Worm (Caenorhabditis elegans): ENCODE data around the gene C54E10.11.
"Not testable (repeated sequence)": the region's sequence is repeated elsewhere in the genome, so short reads cannot be mapped to it uniquely, and the experiment has no call there.

C54E10.11 gene

DNA sequence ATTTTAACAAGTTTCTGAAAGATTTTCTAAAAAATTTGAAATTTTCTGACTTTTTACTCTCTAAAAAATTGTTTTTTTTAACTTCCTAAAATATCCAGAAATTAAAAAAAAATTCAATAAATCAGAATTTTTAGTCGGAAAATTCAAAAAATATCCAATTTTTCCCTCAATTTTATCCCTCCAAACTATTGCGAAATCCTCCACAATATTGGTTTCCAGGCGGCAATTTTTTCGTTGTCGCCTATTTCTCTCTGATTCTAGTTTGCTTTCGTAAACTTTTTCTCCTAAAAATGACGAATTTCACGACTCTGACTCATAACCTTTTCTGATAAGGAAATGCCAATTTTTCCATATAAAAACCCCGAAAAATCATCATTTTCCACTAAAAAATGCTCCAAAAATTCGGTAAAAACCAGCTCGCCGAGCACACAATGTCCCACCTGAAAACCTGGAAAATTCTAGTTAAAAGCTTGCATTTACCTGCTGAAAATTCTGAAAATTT lies 14.5 kb downstream of the C54E10.11 start, which contains the start of gene Y17D7B.2:
Gene Y17D7B.2 (plus strand): TSS at position 323 of the 502 bp plus-strand sequence.
- TF ChIP-seq unc-62 (GFP tag; optimal IDR thresholded peaks at IDR 0.05), result no peak

DNA sequence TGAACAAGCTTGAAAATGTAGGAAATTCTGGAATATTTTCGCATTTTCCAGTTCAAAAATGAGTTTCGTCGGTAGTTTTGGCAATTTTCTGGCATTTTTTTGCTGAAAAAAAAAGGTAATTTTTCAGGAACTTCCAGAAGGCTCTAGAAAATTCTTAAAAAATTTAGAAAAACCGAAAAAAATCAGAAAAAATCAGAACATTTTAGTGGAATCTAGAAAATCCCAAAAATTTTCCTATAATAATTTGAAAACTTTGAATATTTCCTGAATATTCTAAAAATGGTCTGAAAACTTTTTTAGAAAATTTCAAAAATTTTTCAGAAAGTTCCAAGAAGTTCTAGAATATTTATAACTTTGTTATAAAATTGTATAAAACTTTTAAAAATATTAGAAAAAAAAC lies 15.3 kb downstream of the C54E10.11 start, which contains the start of gene Y17D7B.3:
Gene Y17D7B.3 (minus strand): TSS at position 101 of the 400 bp plus-strand sequence.
- TF ChIP-seq unc-62 (GFP tag; optimal IDR thresholded peaks at IDR 0.05), result no peak

DNA sequence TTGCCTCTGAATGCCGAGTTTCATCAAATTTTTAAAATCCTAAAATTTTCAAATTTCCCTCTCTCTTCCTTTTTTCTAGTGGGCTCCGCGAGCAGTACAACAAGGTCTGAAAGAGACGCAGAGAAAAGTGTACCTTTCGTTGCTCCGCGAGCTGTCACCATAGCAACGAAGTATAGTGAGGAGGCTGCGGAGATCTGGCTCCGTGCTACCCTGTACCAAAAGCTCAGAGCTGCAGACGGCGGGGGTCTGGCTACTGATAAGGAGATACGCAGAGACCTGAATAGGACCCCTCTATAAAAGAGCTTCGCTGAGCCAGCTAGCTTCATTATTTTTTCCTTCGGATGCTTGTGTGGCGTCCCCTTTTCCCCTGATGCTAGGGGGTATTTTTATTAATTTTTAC lies 18.5 kb downstream of the C54E10.11 start, which contains the start of gene Y17D7B.10:
Gene Y17D7B.10 (plus strand): TSS at position 243 of the 400 bp plus-strand sequence.
- no peak for TF ChIP-seq unc-62 (GFP tag; optimal IDR thresholded peaks at IDR 0.05)

DNA sequence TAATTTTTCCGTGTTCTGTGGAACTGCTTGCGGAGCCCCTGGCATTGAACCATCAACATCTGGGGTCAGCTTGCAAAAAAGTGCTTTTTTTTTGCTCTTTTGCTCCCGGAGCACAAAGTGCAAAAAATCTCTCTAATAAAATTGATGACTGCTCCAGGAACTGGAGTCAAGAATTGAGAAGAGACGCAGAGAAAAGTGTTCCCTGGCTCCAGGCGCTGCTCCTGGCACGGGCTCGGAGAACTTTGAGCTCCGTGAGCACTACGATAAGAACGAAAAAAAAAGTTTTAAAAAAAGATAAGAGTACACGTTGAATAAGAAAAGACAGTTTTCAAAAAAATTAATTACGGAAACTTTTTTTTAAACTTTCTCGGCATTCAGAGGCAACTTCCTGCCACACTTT lies 19.2 kb downstream of the C54E10.11 start:
- no peak for TF ChIP-seq unc-62 (GFP tag; optimal IDR thresholded peaks at IDR 0.05)

DNA sequence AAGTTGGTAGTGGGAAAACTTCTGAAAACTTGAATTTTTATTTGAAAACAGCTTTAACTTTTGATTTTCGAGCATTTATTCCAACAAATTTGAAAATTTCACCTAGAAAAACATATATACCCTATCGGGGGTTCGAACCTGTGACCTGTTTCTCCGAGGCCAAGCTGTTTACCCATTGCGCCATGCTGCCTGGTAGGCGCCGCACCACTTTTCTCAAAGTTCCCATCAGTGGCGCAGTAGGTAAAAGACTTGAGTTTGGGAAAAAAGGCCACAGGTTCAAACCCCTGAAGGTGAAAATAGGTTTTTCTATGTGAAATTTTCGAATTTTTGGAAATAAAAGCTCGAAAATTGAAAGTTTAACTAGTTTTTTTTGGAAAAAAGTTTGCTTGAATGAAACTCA lies 21.4 kb downstream of the C54E10.11 start:
- TF ChIP-seq unc-62 (GFP tag; optimal IDR thresholded peaks at IDR 0.05), result no peak

DNA sequence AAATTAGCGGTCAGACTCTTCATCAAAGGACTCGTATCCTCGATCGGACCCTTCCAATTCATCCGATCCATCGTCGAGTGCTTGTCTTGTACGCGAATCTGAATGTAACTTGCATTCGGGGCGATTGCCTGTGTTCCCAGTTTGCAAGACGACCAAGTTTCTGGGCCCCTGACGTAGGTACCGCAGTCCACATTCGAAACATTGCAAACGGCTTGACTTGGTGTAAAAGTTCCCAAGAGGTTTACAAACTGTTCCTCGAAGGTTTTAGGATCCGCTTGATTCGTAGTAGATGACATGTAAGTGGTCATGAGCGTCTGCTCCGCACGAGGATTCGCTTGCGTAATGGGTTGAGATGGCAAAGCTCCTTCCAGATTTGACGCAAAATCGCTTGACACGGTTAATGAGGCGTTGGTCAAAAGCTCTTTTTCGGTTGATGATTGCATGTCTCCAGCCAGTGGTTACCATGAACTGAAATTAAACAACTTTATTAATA lies 25.7 kb downstream of the C54E10.11 start, which contains the start of gene Y17D7B.4:
Gene Y17D7B.4 (minus strand): TSS at position 443 of the 493 bp plus-strand sequence.
- no peak for TF ChIP-seq unc-62 (GFP tag; optimal IDR thresholded peaks at IDR 0.05)

DNA sequence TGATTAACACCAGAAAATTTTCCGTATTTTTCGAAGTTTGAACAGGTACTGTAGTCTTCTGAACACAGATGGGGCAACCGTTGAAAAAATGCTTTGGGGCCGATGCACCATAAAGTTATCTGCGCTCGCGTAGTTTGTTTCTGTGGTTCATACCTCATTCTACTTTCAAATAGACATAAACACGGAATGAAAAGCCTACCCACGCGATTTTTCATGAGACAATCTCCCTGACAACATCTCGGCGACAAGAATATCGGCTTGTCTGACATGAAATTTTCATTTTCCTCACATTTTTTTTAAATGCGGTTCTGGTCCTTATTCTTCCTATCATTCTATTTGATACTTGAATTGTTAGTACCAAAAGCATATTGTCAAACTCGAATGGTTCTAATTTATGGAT lies 29.2 kb downstream of the C54E10.11 start, which contains the start of gene clec-257:
Gene clec-257 (plus strand): TSS at position 301 of the 400 bp plus-strand sequence.
- TF ChIP-seq unc-62 (GFP tag; optimal IDR thresholded peaks at IDR 0.05), result no peak

DNA sequence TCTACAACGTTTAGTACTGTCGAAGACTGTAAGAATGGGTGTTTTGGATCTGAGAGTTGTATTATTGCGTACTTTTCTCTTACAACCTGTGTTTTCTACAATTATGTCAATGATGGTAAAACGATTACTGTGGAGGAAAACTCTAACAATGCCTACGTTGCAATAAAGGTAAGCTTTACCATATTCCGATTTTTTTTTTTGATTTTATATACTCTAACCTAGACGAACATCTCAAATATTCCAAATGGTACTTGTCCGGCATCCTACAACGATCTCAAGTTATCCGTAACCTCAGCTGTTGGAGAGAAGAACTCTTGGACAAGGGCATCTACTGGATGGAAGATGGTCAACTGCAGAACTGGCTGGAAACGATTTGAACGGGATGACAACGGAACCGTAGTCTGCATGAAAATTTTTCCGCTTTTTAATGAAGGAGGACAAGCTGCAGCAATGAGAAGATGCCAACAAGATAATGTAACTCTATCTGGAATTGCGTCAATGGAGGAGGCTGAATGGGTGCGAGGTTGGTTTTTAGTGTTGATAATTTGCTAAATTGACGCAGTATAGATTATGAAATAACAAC lies 30.1 kb downstream of the C54E10.11 start:
- TF ChIP-seq unc-62 (GFP tag; optimal IDR thresholded peaks at IDR 0.05), result no peak

DNA sequence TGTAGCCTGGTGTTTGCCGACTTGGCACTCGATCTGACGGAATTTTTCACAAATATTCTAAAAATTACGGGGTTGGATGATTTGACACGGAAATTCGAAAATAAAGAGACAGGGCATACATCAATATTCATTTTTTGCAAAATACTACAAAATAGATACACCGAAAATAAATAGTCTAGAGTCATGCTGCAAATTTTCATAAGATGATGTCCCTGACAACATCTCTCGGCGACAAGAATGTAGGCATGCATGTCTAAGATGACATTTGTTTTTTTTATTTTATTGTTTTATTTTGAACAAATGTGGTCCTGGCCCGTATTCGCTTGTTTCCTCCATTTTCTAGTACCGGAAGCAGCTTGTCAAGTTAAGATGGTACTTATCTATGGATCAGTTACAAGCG lies 30.6 kb downstream of the C54E10.11 start, which contains the start of gene clec-256:
Gene clec-256 (plus strand): TSS at position 301 of the 400 bp plus-strand sequence.
- no peak for TF ChIP-seq unc-62 (GFP tag; optimal IDR thresholded peaks at IDR 0.05)

DNA sequence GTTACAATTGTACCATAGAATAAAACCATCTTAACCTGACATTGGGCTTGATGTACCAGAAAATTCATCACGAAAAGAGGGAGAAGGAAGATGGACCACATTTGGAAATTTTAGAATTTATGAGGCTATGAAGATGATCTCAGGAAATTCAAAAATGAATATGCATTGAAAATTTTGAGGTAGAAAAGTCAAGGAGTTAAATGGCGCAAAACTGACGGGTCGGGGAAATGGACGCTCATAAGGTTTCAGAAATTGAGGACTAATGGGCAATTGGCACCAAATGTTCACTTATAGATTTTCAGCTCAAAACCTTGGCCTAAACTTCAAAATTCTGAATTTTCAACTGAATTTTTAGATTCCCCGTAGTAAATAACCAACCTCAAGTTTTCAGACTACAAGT lies 31.4 kb downstream of the C54E10.11 start, which contains the start of gene clec-255:
Gene clec-255 (minus strand): TSS at position 101 of the 400 bp plus-strand sequence.
- TF ChIP-seq unc-62 (GFP tag; optimal IDR thresholded peaks at IDR 0.05), result no peak

DNA sequence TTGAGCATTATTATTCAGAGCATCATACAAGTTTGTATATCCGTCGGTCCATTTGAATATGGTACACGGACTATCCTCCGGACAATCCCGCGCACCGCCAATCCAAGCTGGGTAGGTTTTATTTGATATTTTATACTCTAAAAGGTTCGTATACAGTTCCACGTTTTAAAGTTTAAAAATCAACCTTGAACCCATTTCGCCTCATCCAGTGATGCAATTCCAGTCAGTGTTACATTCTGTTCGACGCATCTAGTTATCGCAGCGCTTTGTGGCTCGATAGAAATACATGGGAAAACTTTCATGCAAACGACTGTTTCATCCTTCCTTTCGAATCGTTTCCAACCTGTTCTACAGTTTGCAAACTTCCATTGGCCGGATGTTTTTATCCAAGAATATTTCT lies 32.1 kb downstream of the C54E10.11 start:
- no peak for TF ChIP-seq unc-62 (GFP tag; optimal IDR thresholded peaks at IDR 0.05)

DNA sequence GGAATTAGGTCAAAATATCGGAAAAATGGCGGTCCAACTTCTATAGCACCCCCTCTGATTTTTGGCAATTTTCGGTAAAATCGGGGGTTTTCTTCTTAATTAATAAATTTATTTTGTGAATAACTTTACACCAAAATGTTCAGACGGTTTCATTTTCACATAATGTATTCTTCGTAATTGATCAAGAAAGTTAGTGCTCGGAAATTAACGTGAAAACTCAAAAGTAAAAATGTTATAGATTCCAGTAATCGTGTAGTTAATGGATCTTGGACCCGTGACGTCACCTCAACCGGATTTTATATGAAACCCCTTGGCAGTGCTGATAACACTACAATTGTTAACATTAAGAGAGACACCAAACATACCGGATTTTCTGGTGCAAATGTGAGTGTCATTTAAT lies 39.9 kb downstream of the C54E10.11 start, which contains the start of gene F11D11.22:
Gene F11D11.22 (plus strand): TSS at position 301 of the 400 bp plus-strand sequence.
- not testable (repeated sequence) for TF ChIP-seq unc-62 (GFP tag; optimal IDR thresholded peaks at IDR 0.05)

DNA sequence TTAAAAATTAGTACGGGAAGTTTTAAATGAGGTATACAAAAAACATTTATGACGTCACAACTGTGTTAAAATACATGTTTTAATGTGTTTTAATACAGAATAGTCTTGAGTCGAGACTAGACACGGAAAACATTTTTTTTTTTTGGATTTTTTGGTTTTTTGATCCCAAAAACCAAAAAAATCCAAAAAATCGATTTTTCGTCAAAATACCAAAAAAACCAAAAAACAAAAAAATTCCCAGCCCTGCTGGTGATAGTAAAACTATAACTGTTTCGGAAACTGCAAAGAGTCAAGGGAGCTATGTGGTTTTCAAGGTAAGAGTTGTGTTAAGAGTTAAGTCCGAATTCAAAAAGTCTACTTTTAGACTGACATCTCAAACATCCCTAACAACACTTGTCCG lies 40.9 kb downstream of the C54E10.11 start, which contains the start of gene F11D11.4:
Gene F11D11.4 (plus strand): TSS at position 301 of the 400 bp plus-strand sequence.
- no peak for TF ChIP-seq unc-62 (GFP tag; optimal IDR thresholded peaks at IDR 0.05)

DNA sequence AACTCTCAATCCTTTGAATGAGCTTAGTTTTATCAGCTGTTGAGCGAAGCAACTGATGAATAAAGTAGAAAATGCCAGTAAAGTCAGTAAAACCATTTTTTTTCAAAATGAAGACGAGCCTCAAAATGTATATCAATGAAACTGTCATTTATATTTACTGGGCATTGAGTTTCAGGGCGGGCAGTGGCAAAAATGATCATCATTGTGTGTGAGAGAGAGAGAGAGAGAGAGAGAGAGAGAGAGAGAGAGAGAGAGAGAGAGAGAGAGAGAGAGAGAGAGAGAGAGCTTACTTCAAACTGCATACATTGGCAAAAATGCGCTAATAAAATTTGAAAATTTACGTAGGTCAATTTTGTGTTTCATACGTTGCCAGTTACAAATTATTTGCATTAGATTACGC lies 41.8 kb downstream of the C54E10.11 start, which contains the start of gene F11D11.3:
Gene F11D11.3 (minus strand): TSS at position 101 of the 400 bp plus-strand sequence.
- no peak for TF ChIP-seq unc-62 (GFP tag; optimal IDR thresholded peaks at IDR 0.05)

DNA sequence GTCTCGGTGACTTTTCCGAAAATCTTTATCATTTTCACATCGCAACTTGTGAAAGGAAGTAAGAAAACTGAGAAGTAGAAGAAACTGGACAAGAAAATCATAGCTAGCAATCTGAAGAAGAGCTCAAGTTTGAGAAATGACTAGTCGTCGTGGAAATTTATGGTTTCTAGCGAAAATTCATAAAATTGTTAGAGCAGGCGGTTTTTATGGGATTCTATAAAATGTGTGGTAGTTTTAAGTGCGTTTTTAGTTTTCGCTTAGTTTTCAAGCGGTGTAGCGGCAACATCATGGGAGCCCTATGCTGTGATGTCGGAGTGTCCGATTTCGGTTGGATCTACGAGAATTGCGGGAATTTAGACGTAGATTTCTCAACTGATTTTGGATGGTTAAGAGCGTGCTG lies 47.6 kb downstream of the C54E10.11 start, which contains the start of gene clec-254:
Gene clec-254 (minus strand): TSS at position 101 of the 400 bp plus-strand sequence.
- TF ChIP-seq unc-62 (GFP tag; optimal IDR thresholded peaks at IDR 0.05), result not testable (repeated sequence)

DNA sequence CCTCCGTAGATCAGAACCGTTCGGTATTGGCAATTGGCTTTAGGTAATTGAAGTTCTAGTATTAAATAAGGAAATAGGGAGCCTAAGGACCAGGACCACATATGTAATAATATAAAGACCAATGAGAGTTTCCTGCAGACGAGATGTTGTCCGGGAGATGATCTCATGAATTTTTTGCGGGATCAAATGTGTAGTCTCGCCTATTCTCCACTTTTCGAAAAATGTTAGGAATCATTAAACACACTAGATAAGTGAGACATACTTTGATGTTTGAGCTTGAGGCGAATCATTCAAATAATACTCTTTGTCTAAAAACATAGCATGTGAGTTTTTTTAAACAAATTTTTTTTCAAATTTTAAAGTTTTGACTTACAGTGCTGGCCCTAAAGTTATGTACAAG lies 48.9 kb downstream of the C54E10.11 start, which contains the start of gene F11D11.6:
Gene F11D11.6 (minus strand): TSS at position 101 of the 400 bp plus-strand sequence.
- no peak for TF ChIP-seq unc-62 (GFP tag; optimal IDR thresholded peaks at IDR 0.05)

Measured in whole organism, dauer.